Worm (Caenorhabditis elegans) whole organism, L3 larva: Measurements from ENCODE around the gene Y42H9B.3.
A peak's percentile ranks its signal among the peaks of the same experiment; 100 is the strongest.

Source experiments
- R02D3.7 ChIP-seq: fragments of 150-350 bp; optimal IDR thresholded peaks from 2 replicates; lab custom pipeline; 2014; ENCODE audit warnings: missing biosample characterization, missing genetic modification characterization
- ZK546.5 ChIP-seq: sonication (generic microtip); optimal IDR thresholded peaks from 2 replicates; lab custom pipeline; 2017; ENCODE audit warnings: missing biosample characterization, missing genetic modification characterization
- aly-2 ChIP-seq: fragments of 150-350 bp; optimal IDR thresholded peaks from 2 replicates; lab custom pipeline; 2014; ENCODE audit warnings: missing biosample characterization, missing genetic modification characterization
- ama-1 ChIP-seq: fragments of 150-350 bp; optimal IDR thresholded peaks from 2 replicates; lab custom pipeline; 2018
- ceh-28 ChIP-seq: fragments of 150-350 bp; optimal IDR thresholded peaks from 2 replicates; lab custom pipeline; 2014; ENCODE audit warnings: missing biosample characterization, missing genetic modification reagents, missing genetic modification characterization
- ceh-9 ChIP-seq: sonication (generic microtip); optimal IDR thresholded peaks from 2 replicates; lab custom pipeline; 2018; ENCODE audit warnings: missing biosample characterization, missing genetic modification characterization
- daf-12 ChIP-seq: fragments of 150-350 bp; optimal IDR thresholded peaks from 2 replicates; lab custom pipeline; 2014; ENCODE audit warnings: missing biosample characterization, missing genetic modification reagents, missing genetic modification characterization
- egl-27 ChIP-seq: sonication (generic microtip); optimal IDR thresholded peaks from 4 replicates; lab custom pipeline; 2017; ENCODE audit warnings: missing biosample characterization, missing genetic modification reagents, missing genetic modification characterization
- egl-5 ChIP-seq: fragments of 150-350 bp; optimal IDR thresholded peaks from 2 replicates; lab custom pipeline; 2017; ENCODE audit warnings: missing biosample characterization, missing genetic modification reagents, missing genetic modification characterization, inconsistent platforms
- elt-1 ChIP-seq: fragments of 150-350 bp; optimal IDR thresholded peaks from 2 replicates; lab custom pipeline; 2014; ENCODE audit warnings: missing biosample characterization, missing genetic modification characterization
- elt-2 ChIP-seq: sonication (generic microtip); optimal IDR thresholded peaks from 2 replicates; lab custom pipeline; 2016; ENCODE audit warnings: missing genetic modification reagents, mild to moderate bottlenecking, missing genetic modification characterization, missing compliant biosample characterization
- eor-1 ChIP-seq, 2 experiments: fragments of 150-350 bp; optimal IDR thresholded peaks; 2 replicates each; lab custom pipeline; 2014 to 2018; ENCODE audit warnings: missing biosample characterization in 2 of 2, missing genetic modification characterization in 2 of 2
- fkh-10 ChIP-seq: sonication (generic microtip); optimal IDR thresholded peaks from 2 replicates; lab custom pipeline; 2017; ENCODE audit warnings: missing biosample characterization, missing genetic modification reagents, missing genetic modification characterization
- fkh-2 ChIP-seq: fragments of 150-350 bp; optimal IDR thresholded peaks from 2 replicates; lab custom pipeline; 2014; ENCODE audit warnings: missing biosample characterization, missing genetic modification reagents, missing genetic modification characterization
- fos-1 ChIP-seq: fragments of 150-350 bp; optimal IDR thresholded peaks from 2 replicates; lab custom pipeline; 2014; ENCODE audit warnings: missing biosample characterization, missing genetic modification characterization
- hmg-11 ChIP-seq: sonication (generic microtip); optimal IDR thresholded peaks from 2 replicates; lab custom pipeline; 2016; ENCODE audit warnings: missing genetic modification characterization, missing compliant biosample characterization
- jun-1 ChIP-seq: fragments of 150-350 bp; optimal IDR thresholded peaks from 2 replicates; lab custom pipeline; 2014; ENCODE audit warnings: missing biosample characterization, missing genetic modification reagents, missing genetic modification characterization
- lin-15B ChIP-seq: fragments of 150-350 bp; optimal IDR thresholded peaks from 2 replicates; lab custom pipeline; 2014; ENCODE audit warnings: missing biosample characterization, missing genetic modification characterization
- lin-39 ChIP-seq: fragments of 150-350 bp; optimal IDR thresholded peaks from 2 replicates; lab custom pipeline; 2018; ENCODE audit warnings: missing biosample characterization, missing genetic modification reagents, missing genetic modification characterization
- lsy-12 ChIP-seq: sonication (generic microtip); optimal IDR thresholded peaks from 2 replicates; lab custom pipeline; 2016; ENCODE audit warnings: mild to moderate bottlenecking, missing genetic modification characterization, missing compliant biosample characterization
- mdl-1 ChIP-seq: fragments of 150-350 bp; optimal IDR thresholded peaks from 2 replicates; lab custom pipeline; 2014; ENCODE audit warnings: missing biosample characterization, missing genetic modification characterization
- mml-1 ChIP-seq: fragments of 150-350 bp; sonication (generic microtip); optimal IDR thresholded peaks from 3 replicates; lab custom pipeline; 2014; ENCODE audit warnings: missing biosample characterization, missing genetic modification characterization
- nfya-1 ChIP-seq: sonication (generic microtip); optimal IDR thresholded peaks from 2 replicates; lab custom pipeline; 2017; ENCODE audit warnings: missing genetic modification characterization, mild to moderate bottlenecking, missing compliant biosample characterization, antibody characterized with exemption, moderate library complexity; ENCODE audit not compliant: insufficient read depth
- nhr-11 ChIP-seq: fragments of 150-350 bp; optimal IDR thresholded peaks from 2 replicates; lab custom pipeline; 2014; ENCODE audit warnings: missing biosample characterization, missing genetic modification characterization
- nhr-12 ChIP-seq: fragments of 150-350 bp; optimal IDR thresholded peaks from 2 replicates; lab custom pipeline; 2014; ENCODE audit warnings: missing biosample characterization, missing genetic modification characterization
- nhr-23 ChIP-seq: fragments of 150-350 bp; optimal IDR thresholded peaks from 2 replicates; lab custom pipeline; 2014; ENCODE audit warnings: missing biosample characterization, missing genetic modification reagents, missing genetic modification characterization
- nhr-25 ChIP-seq: sonication (generic microtip); optimal IDR thresholded peaks from 2 replicates; lab custom pipeline; 2017; ENCODE audit warnings: missing biosample characterization, missing genetic modification characterization
- nhr-43 ChIP-seq: sonication (generic microtip); optimal IDR thresholded peaks from 2 replicates; lab custom pipeline; 2016; ENCODE audit warnings: mild to moderate bottlenecking, missing genetic modification characterization, missing compliant biosample characterization; ENCODE audit not compliant: poor library complexity, severe bottlenecking
- nhr-67 ChIP-seq: fragments of 150-350 bp; optimal IDR thresholded peaks from 2 replicates; lab custom pipeline; 2014; ENCODE audit warnings: missing biosample characterization, missing genetic modification characterization
- nhr-76 ChIP-seq: fragments of 150-350 bp; sonication (generic microtip); optimal IDR thresholded peaks from 5 replicates; lab custom pipeline; 2014; ENCODE audit warnings: missing biosample characterization, missing genetic modification characterization
- nhr-77 ChIP-seq: fragments of 150-350 bp; optimal IDR thresholded peaks from 2 replicates; lab custom pipeline; 2014; ENCODE audit warnings: missing biosample characterization, missing genetic modification characterization
- pha-4 ChIP-seq: fragments of 150-350 bp; optimal IDR thresholded peaks from 2 replicates; lab custom pipeline; 2014; ENCODE audit warnings: missing biosample characterization, missing genetic modification reagents, missing genetic modification characterization
- pqm-1 ChIP-seq: fragments of 150-350 bp; optimal IDR thresholded peaks from 2 replicates; lab custom pipeline; 2017; ENCODE audit warnings: missing biosample characterization, missing genetic modification characterization, inconsistent platforms
- skn-1 ChIP-seq: fragments of 150-350 bp; optimal IDR thresholded peaks from 2 replicates; lab custom pipeline; 2014; ENCODE audit warnings: missing biosample characterization, missing genetic modification characterization
- snpc-4 ChIP-seq: fragments of 150-350 bp; optimal IDR thresholded peaks from 2 replicates; lab custom pipeline; 2014; ENCODE audit warnings: missing biosample characterization, missing genetic modification characterization
- tbx-2 ChIP-seq: sonication (generic microtip); optimal IDR thresholded peaks from 2 replicates; lab custom pipeline; 2016; ENCODE audit warnings: mild to moderate bottlenecking, missing genetic modification characterization, missing compliant biosample characterization
- unc-39 ChIP-seq: sonication (generic microtip); optimal IDR thresholded peaks from 4 replicates; lab custom pipeline; 2017; ENCODE audit warnings: missing biosample characterization, missing genetic modification characterization
- zag-1 ChIP-seq: fragments of 150-350 bp; optimal IDR thresholded peaks from 2 replicates; lab custom pipeline; 2014; ENCODE audit warnings: missing biosample characterization, missing genetic modification characterization
- ztf-11 ChIP-seq: fragments of 150-350 bp; optimal IDR thresholded peaks from 2 replicates; lab custom pipeline; 2014; ENCODE audit warnings: missing biosample characterization, missing genetic modification characterization
- ztf-4 ChIP-seq: fragments of 150-350 bp; optimal IDR thresholded peaks from 2 replicates; lab custom pipeline; 2014; ENCODE audit warnings: missing biosample characterization, missing genetic modification characterization

The Y42H9B.3 gene

ce11 chrIV:7983021-7983420 lies 29.2 kb downstream of the Y42H9B.3 start:
- TF ChIP-seq nhr-25 (tag; lab: Kevin White, UChicago) = peak; percentile 29
- TF ChIP-seq ceh-28 (tag; lab: Kevin White, UChicago) = no peak
- TF ChIP-seq mml-1 = no peak
- no peak for TF ChIP-seq skn-1
- TF ChIP-seq fkh-2 (tag; lab: Kevin White, UChicago) = no peak
- TF ChIP-seq nhr-11 (tag; lab: Kevin White, UChicago) = no peak
- TF ChIP-seq egl-5 (tag; lab: Kevin White, UChicago) = no peak
- no peak for TF ChIP-seq ZK546.5 (tag; lab: Kevin White, UChicago)
- no peak for TF ChIP-seq daf-12 (tag; lab: Kevin White, UChicago)
- TF ChIP-seq zag-1 (tag; lab: Kevin White, UChicago) = no peak
- no peak for TF ChIP-seq nhr-12
- TF ChIP-seq ztf-11 = no peak
- TF ChIP-seq R02D3.7 (tag; lab: Kevin White, UChicago) = no peak
- TF ChIP-seq ama-1 = peak; percentile 60
- no peak for TF ChIP-seq nfya-1 (tag; lab: Kevin White, UChicago)
- TF ChIP-seq nhr-77 (tag; lab: Kevin White, UChicago) = no peak
- no peak for TF ChIP-seq nhr-67 (tag; lab: Kevin White, UChicago)
- TF ChIP-seq nhr-23 (tag; lab: Kevin White, UChicago) = no peak
- no peak for TF ChIP-seq jun-1 (tag; lab: Kevin White, UChicago)
- no peak for TF ChIP-seq hmg-11 (tag; lab: Kevin White, UChicago)
- no peak for TF ChIP-seq fkh-10
- peak; percentile 83 for TF ChIP-seq elt-1 (tag; lab: Kevin White, UChicago)

ce11 chrIV:7982024-7982576 lies 30.1 kb downstream of the Y42H9B.3 start, which contains the start of gene arf-5:
arf-5 (plus strand) TSS chrIV:7982526.
- TF ChIP-seq ceh-9 (tag; lab: Kevin White, UChicago) (no peak), lin-39 (tag; lab: Kevin White, UChicago) (peak; percentile 81), snpc-4 (no peak), elt-2 (tag; lab: Kevin White, UChicago) (peak; percentile 7), lin-15B (tag; lab: Kevin White, UChicago) (peak; percentile 54), aly-2 (tag; lab: Kevin White, UChicago) (no peak), fkh-10 (no peak), tbx-2 (tag; lab: Kevin White, UChicago) (no peak), pha-4 (tag; lab: Kevin White, UChicago) (peak; percentile 47), nhr-43 (tag; lab: Kevin White, UChicago) (no peak), nhr-23 (tag; lab: Kevin White, UChicago) (peak; percentile 29), mdl-1 (tag; lab: Kevin White, UChicago) (no peak), elt-1 (tag; lab: Kevin White, UChicago) (peak; percentile 7), mml-1 (no peak), nhr-67 (tag; lab: Kevin White, UChicago) (no peak), lsy-12 (no peak), ama-1 (peak; percentile 50), unc-39 (no peak), ztf-4 (tag; lab: Kevin White, UChicago) (no peak), nhr-76 (tag; lab: Kevin White, UChicago) (no peak), nhr-77 (tag; lab: Kevin White, UChicago) (no peak), eor-1 (tag; optimal IDR thresholded peaks at IDR 0.05; lab: Kevin White, UChicago) (no peak), nhr-12 (no peak), nfya-1 (tag; lab: Kevin White, UChicago) (peak; percentile 57), fos-1 (tag; lab: Kevin White, UChicago) (no peak), ceh-28 (tag; lab: Kevin White, UChicago) (no peak), ztf-11 (no peak)

- TF ChIP-seq lin-15B (tag; lab: Kevin White, UChicago) (peak; percentile 22), fkh-10 (no peak), hmg-11 (tag; lab: Kevin White, UChicago) (peak; percentile 20), nfya-1 (tag; lab: Kevin White, UChicago) (peak; percentile 63), ceh-28 (tag; lab: Kevin White, UChicago) (no peak), unc-39 (no peak), lsy-12 (no peak), fos-1 (tag; lab: Kevin White, UChicago) (no peak), nhr-67 (tag; lab: Kevin White, UChicago) (no peak), nhr-43 (tag; lab: Kevin White, UChicago) (no peak), egl-27 (tag; lab: Kevin White, UChicago) (no peak), nhr-23 (tag; lab: Kevin White, UChicago) (no peak), lin-39 (tag; lab: Kevin White, UChicago) (peak; percentile 74), pqm-1 (no peak)
Measured at ce11 chrIV:7979588-7979987, 32.6 kb downstream of the Y42H9B.3 start, which contains the start of gene unc-24. unc-24 (plus strand) TSS chrIV:7979870.
